Worm (Caenorhabditis elegans): Measurements from ENCODE around the gene srx-3.

The srx-3 gene

ce11 chrV:9047555-9048049, 42.3 kb downstream of the srx-3 start, which contains the start of gene C25E10.17:
Gene C25E10.17 (minus strand): TSS chrV:9047605.
- no peak for TF ChIP-seq aly-1 (tag; optimal IDR thresholded peaks at IDR 0.05)
- no peak for TF ChIP-seq tra-4 (tag; optimal IDR thresholded peaks at IDR 0.05)
- no peak for TF ChIP-seq F13C5.2 (tag; optimal IDR thresholded peaks at IDR 0.05)
- no peak for TF ChIP-seq tbx-37 (GFP tag; conservative IDR thresholded peaks at IDR 0.05)
- TF ChIP-seq flt-1 (GFP tag; IDR thresholded peaks at IDR 0.05): no peak
- no peak for TF ChIP-seq pes-1 (GFP tag; IDR thresholded peaks at IDR 0.05)
- no peak for TF ChIP-seq hmg-4 (GFP tag; optimal IDR thresholded peaks at IDR 0.05)
- no peak for TF ChIP-seq scrt-1 (GFP tag; IDR thresholded peaks at IDR 0.05)
- TF ChIP-seq ets-7 (tag; optimal IDR thresholded peaks at IDR 0.05): no peak
- no peak for TF ChIP-seq B0310.2 (tag; optimal IDR thresholded peaks at IDR 0.05)
- no peak for TF ChIP-seq ceh-13 (GFP tag; optimal IDR thresholded peaks at IDR 0.05)

- TF ChIP-seq B0310.2 (tag; optimal IDR thresholded peaks at IDR 0.05) (no peak), ceh-36 (tag; optimal IDR thresholded peaks at IDR 0.05) (no peak), ama-1 (optimal IDR thresholded peaks at IDR 0.05) (no peak), ets-7 (tag; optimal IDR thresholded peaks at IDR 0.05) (no peak), hmbx-1 (tag; optimal IDR thresholded peaks at IDR 0.05) (no peak), tbx-11 (GFP tag; IDR thresholded peaks at IDR 0.05) (no peak), aly-1 (tag; optimal IDR thresholded peaks at IDR 0.05) (no peak), hmg-4 (GFP tag; optimal IDR thresholded peaks at IDR 0.05) (no peak), tbx-37 (GFP tag; conservative IDR thresholded peaks at IDR 0.05) (no peak), flt-1 (GFP tag; IDR thresholded peaks at IDR 0.05) (no peak), ceh-13 (GFP tag; optimal IDR thresholded peaks at IDR 0.05) (no peak), hnd-1 (tag; optimal IDR thresholded peaks at IDR 0.05) (no peak), pes-1 (GFP tag; IDR thresholded peaks at IDR 0.05) (no peak), F13C5.2 (tag; optimal IDR thresholded peaks at IDR 0.05) (no peak), scrt-1 (GFP tag; IDR thresholded peaks at IDR 0.05) (no peak), tra-4 (tag; optimal IDR thresholded peaks at IDR 0.05) (no peak), sea-1 (GFP tag; conservative IDR thresholded peaks at IDR 0.05) (no peak)
These were observed 43.9 kb downstream of the srx-3 start for ce11 chrV:9049271-9049670.

ce11 chrV:9051100-9051499, 45.8 kb downstream of the srx-3 start, which contains the start of gene C25E10.7:
Gene C25E10.7 (minus strand): TSS chrV:9051200.
- TF ChIP-seq F13C5.2 (tag; optimal IDR thresholded peaks at IDR 0.05) (no peak), B0310.2 (tag; optimal IDR thresholded peaks at IDR 0.05) (no peak), hmg-4 (GFP tag; optimal IDR thresholded peaks at IDR 0.05) (no peak), hmbx-1 (tag; optimal IDR thresholded peaks at IDR 0.05) (no peak), tbx-37 (GFP tag; conservative IDR thresholded peaks at IDR 0.05) (no peak), tbx-11 (GFP tag; IDR thresholded peaks at IDR 0.05) (no peak), ceh-36 (tag; optimal IDR thresholded peaks at IDR 0.05) (no peak), ets-7 (tag; optimal IDR thresholded peaks at IDR 0.05) (no peak), hnd-1 (tag; optimal IDR thresholded peaks at IDR 0.05) (no peak), tra-4 (tag; optimal IDR thresholded peaks at IDR 0.05) (no peak), aly-1 (tag; optimal IDR thresholded peaks at IDR 0.05) (no peak), pes-1 (GFP tag; IDR thresholded peaks at IDR 0.05) (no peak), scrt-1 (GFP tag; IDR thresholded peaks at IDR 0.05) (no peak), flt-1 (GFP tag; IDR thresholded peaks at IDR 0.05) (no peak), ceh-13 (GFP tag; optimal IDR thresholded peaks at IDR 0.05) (no peak), sea-1 (GFP tag; conservative IDR thresholded peaks at IDR 0.05) (no peak), ama-1 (optimal IDR thresholded peaks at IDR 0.05) (no peak)

- TF ChIP-seq ceh-36 (tag; optimal IDR thresholded peaks at IDR 0.05) (no peak), pes-1 (GFP tag; IDR thresholded peaks at IDR 0.05) (no peak), flt-1 (GFP tag; IDR thresholded peaks at IDR 0.05) (no peak), tbx-37 (GFP tag; conservative IDR thresholded peaks at IDR 0.05) (no peak), F13C5.2 (tag; optimal IDR thresholded peaks at IDR 0.05) (no peak), hmbx-1 (tag; optimal IDR thresholded peaks at IDR 0.05) (no peak), ama-1 (optimal IDR thresholded peaks at IDR 0.05) (no peak), ceh-13 (GFP tag; optimal IDR thresholded peaks at IDR 0.05) (no peak), ets-7 (tag; optimal IDR thresholded peaks at IDR 0.05) (no peak), tra-4 (tag; optimal IDR thresholded peaks at IDR 0.05) (no peak), hmg-4 (GFP tag; optimal IDR thresholded peaks at IDR 0.05) (no peak)
These were observed 47.9 kb downstream of the srx-3 start for ce11 chrV:9053235-9053634.

DNA sequence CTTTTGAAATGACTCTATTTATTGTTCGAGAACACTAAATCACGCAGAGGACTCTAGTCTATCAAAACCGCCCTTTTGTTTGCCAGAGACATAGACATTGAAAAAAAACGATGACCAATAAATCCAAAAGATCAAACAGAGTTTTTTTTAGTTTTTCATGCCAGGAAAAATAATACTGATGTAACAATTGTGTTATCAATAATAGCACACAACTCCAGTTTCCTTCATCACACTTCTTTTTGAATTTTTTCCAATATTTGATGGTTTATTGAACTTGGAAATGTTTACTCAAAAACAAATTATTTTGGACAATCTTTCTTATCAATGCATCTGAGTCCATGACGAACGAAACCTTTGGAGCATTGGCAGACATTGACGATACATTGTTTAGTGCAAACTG, 48.6 kb downstream of the srx-3 start, which contains the start of gene C25E10.8:
TSS of gene C25E10.8 (minus strand) at position 101 of the 400 bp plus-strand sequence.
- no peak for TF ChIP-seq hmg-4 (GFP tag; optimal IDR thresholded peaks at IDR 0.05)
- no peak for TF ChIP-seq tbx-11 (GFP tag; IDR thresholded peaks at IDR 0.05)
- no peak for TF ChIP-seq flt-1 (GFP tag; IDR thresholded peaks at IDR 0.05)
- TF ChIP-seq B0310.2 (tag; optimal IDR thresholded peaks at IDR 0.05): no peak
- no peak for TF ChIP-seq F13C5.2 (tag; optimal IDR thresholded peaks at IDR 0.05)

DNA sequence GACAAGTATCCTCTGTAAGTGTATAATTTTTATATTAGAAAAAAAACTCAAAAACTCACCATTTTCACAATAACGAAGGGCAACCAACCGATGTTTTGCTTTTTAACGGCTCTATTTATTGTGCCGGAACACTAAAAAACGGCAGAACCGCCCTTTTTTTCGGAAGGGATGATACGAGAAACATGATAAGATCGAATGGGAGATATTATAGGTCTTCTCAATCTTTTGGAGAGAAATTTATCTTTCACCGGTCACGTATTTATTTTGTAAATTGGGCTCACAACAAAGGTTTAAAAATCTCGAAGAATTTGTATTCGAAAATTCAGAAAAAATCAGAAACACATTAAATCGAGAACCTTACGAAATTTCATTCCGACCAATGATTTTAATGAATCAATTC, 49.4 kb downstream of the srx-3 start, which contains the start of gene swm-1:
TSS of gene swm-1 (minus strand) at position 101 of the 400 bp plus-strand sequence.
- TF ChIP-seq tbx-37 (GFP tag; conservative IDR thresholded peaks at IDR 0.05) (no peak), pes-1 (GFP tag; IDR thresholded peaks at IDR 0.05) (no peak), ama-1 (optimal IDR thresholded peaks at IDR 0.05) (no peak), hmg-4 (GFP tag; optimal IDR thresholded peaks at IDR 0.05) (no peak), B0310.2 (tag; optimal IDR thresholded peaks at IDR 0.05) (no peak), scrt-1 (GFP tag; IDR thresholded peaks at IDR 0.05) (no peak), hnd-1 (tag; optimal IDR thresholded peaks at IDR 0.05) (no peak), tra-4 (tag; optimal IDR thresholded peaks at IDR 0.05) (no peak), ceh-36 (tag; optimal IDR thresholded peaks at IDR 0.05) (no peak), aly-1 (tag; optimal IDR thresholded peaks at IDR 0.05) (no peak), ceh-13 (GFP tag; optimal IDR thresholded peaks at IDR 0.05) (no peak), ets-7 (tag; optimal IDR thresholded peaks at IDR 0.05) (no peak), sea-1 (GFP tag; conservative IDR thresholded peaks at IDR 0.05) (no peak), tbx-11 (GFP tag; IDR thresholded peaks at IDR 0.05) (no peak)

ce11 chrV:9055644-9056043, 50.3 kb downstream of the srx-3 start:
- TF ChIP-seq pes-1 (GFP tag; IDR thresholded peaks at IDR 0.05) (no peak), hmg-4 (GFP tag; optimal IDR thresholded peaks at IDR 0.05) (no peak)
